Worm (Caenorhabditis elegans) whole organism, young adult: ENCODE results near the gene bud-31.

Experiments
- B0035.1 ChIP-seq: sonication (generic microtip); optimal IDR thresholded peaks from 2 replicates; lab custom pipeline; 2016; ENCODE audit warnings: missing genetic modification characterization, mild to moderate bottlenecking, missing compliant biosample characterization, missing genotype, missing genetic modification reagents
- B0336.3 ChIP-seq: fragments of 200-800 bp; sonication (Bioruptor generic); IDR thresholded peaks from 2 replicates; pipeline ENCODE4 v1.3.6; 2022; ENCODE audit warnings: missing genetic modification characterization, missing compliant biosample characterization
- C06A6.2 ChIP-seq: fragments of 200-800 bp; sonication (Bioruptor generic); conservative IDR thresholded peaks from 2 replicates; pipeline ENCODE4 v1.3.6; 2022; ENCODE audit warnings: missing genetic modification characterization, missing compliant biosample characterization
- F37B4.10 ChIP-seq: fragments of 200-800 bp; sonication (Bioruptor generic); IDR thresholded peaks from 2 replicates; pipeline ENCODE4 v1.3.6; 2022; ENCODE audit warnings: missing genetic modification characterization, missing compliant biosample characterization
- F49E8.2 ChIP-seq: sonication (generic microtip); optimal IDR thresholded peaks from 3 replicates; lab custom pipeline; 2017; ENCODE audit warnings: missing genetic modification characterization, mild to moderate bottlenecking, missing compliant biosample characterization, antibody characterized with exemption, moderate library complexity; ENCODE audit not compliant: insufficient read depth
- F57A8.1 ChIP-seq: fragments of 200-800 bp; sonication (Bioruptor generic); optimal IDR thresholded peaks from 2 replicates; lab custom pipeline; 2018; ENCODE audit warnings: mild to moderate bottlenecking, missing genetic modification characterization, moderate library complexity, missing compliant biosample characterization
- K11D2.4 ChIP-seq: fragments of 200-800 bp; sonication (Bioruptor generic); IDR thresholded peaks from 2 replicates; pipeline ENCODE4 v1.3.6; 2022; ENCODE audit warnings: missing genetic modification reagents, missing genetic modification characterization, missing compliant biosample characterization
- K12H6.12 ChIP-seq: fragments of 200-800 bp; sonication (Bioruptor generic); optimal IDR thresholded peaks from 2 replicates; lab custom pipeline; 2018; ENCODE audit warnings: mild to moderate bottlenecking, missing genetic modification characterization, missing compliant biosample characterization
- Y53G8AR.9 ChIP-seq: fragments of 200-800 bp; sonication (Bioruptor generic); conservative IDR thresholded peaks from 2 replicates; pipeline ENCODE4 v1.3.6; 2022; ENCODE audit warnings: missing genetic modification reagents, missing genetic modification characterization, missing compliant biosample characterization
- attf-5 ChIP-seq: fragments of 200-800 bp; sonication (Bioruptor generic); optimal IDR thresholded peaks from 2 replicates; lab custom pipeline; 2018; ENCODE audit warnings: mild to moderate bottlenecking, missing genetic modification characterization, missing compliant biosample characterization
- attf-6 ChIP-seq: fragments of 200-800 bp; sonication (Bioruptor generic); IDR thresholded peaks from 2 replicates; pipeline ENCODE4 v1.3.6; 2022; ENCODE audit warnings: missing genetic modification reagents, missing genetic modification characterization, missing compliant biosample characterization
- cebp-1 ChIP-seq, 2 experiments: fragments of 200-800 bp in 1 of 2; sonication (Bioruptor generic) in 1 of 2; sonication (generic microtip) in 1 of 2; IDR thresholded peaks in 1 of 2; optimal IDR thresholded peaks in 1 of 2; 2 replicates each; pipeline versions ENCODE4 v1.3.6 to Lab custom; 2017 to 2022; ENCODE audit warnings: missing compliant biosample characterization in 2 of 2, missing genetic modification characterization in 2 of 2, mild to moderate bottlenecking in 1 of 2, missing genetic modification reagents in 1 of 2, moderate library complexity in 1 of 2
- ceh-27 ChIP-seq: fragments of 200-800 bp; sonication (Bioruptor generic); optimal IDR thresholded peaks from 2 replicates; lab custom pipeline; 2018; ENCODE audit warnings: mild to moderate bottlenecking, missing genetic modification characterization, moderate library complexity, missing compliant biosample characterization
- dox-1 ChIP-seq: fragments of 200-800 bp; sonication (Bioruptor generic); IDR thresholded peaks from 2 replicates; pipeline ENCODE4 v1.3.6; 2022; ENCODE audit warnings: missing genetic modification reagents, missing genetic modification characterization, missing compliant biosample characterization
- egl-44 ChIP-seq: fragments of 200-800 bp; sonication (Bioruptor generic); IDR thresholded peaks from 2 replicates; pipeline ENCODE4 v1.3.6; 2022; ENCODE audit warnings: missing genetic modification reagents, missing genetic modification characterization, missing compliant biosample characterization
- egrh-3 ChIP-seq: fragments of 200-800 bp; sonication (Bioruptor generic); IDR thresholded peaks from 2 replicates; pipeline ENCODE4 v1.3.6; 2022; ENCODE audit warnings: missing genetic modification reagents, missing genetic modification characterization, missing compliant biosample characterization
- ekl-4 ChIP-seq: fragments of 200-800 bp; sonication (Bioruptor generic); IDR thresholded peaks from 2 replicates; pipeline ENCODE4 v1.3.6; 2022; ENCODE audit warnings: missing genetic modification reagents, missing genetic modification characterization, missing compliant biosample characterization
- ets-4 ChIP-seq: fragments of 200-800 bp; sonication (Bioruptor generic); optimal IDR thresholded peaks from 2 replicates; lab custom pipeline; 2018; ENCODE audit warnings: mild to moderate bottlenecking, missing genetic modification characterization, missing compliant biosample characterization
- gei-17 ChIP-seq: fragments of 200-800 bp; sonication (Bioruptor generic); optimal IDR thresholded peaks from 2 replicates; lab custom pipeline; 2018; ENCODE audit warnings: mild to moderate bottlenecking, missing genetic modification characterization, missing compliant biosample characterization
- hmg-1.2 ChIP-seq: fragments of 200-800 bp; sonication (Bioruptor generic); IDR thresholded peaks from 2 replicates; pipeline ENCODE4 v1.3.6; 2022; ENCODE audit warnings: missing genetic modification reagents, missing genetic modification characterization, missing compliant biosample characterization
- let-526 ChIP-seq: fragments of 200-800 bp; sonication (Bioruptor generic); IDR thresholded peaks from 2 replicates; pipeline ENCODE4 v1.3.6; 2022; ENCODE audit warnings: missing genetic modification reagents, missing genetic modification characterization, missing compliant biosample characterization
- lin-26 ChIP-seq: fragments of 200-800 bp; sonication (Bioruptor generic); IDR thresholded peaks from 2 replicates; pipeline ENCODE4 v1.3.6; 2022; ENCODE audit warnings: missing genetic modification reagents, missing genetic modification characterization, missing compliant biosample characterization
- lin-40 ChIP-seq: sonication (generic microtip); optimal IDR thresholded peaks from 2 replicates; lab custom pipeline; 2016; ENCODE audit warnings: missing genetic modification characterization, mild to moderate bottlenecking, missing compliant biosample characterization, missing genotype, missing genetic modification reagents
- madf-10 ChIP-seq: sonication (generic microtip); optimal IDR thresholded peaks from 2 replicates; lab custom pipeline; 2016; ENCODE audit warnings: mild to moderate bottlenecking, missing genetic modification characterization, missing compliant biosample characterization
- mcd-1 ChIP-seq: fragments of 200-800 bp; sonication (Bioruptor generic); IDR thresholded peaks from 2 replicates; pipeline ENCODE4 v1.3.6; 2022; ENCODE audit warnings: missing genetic modification reagents, missing genetic modification characterization, missing compliant biosample characterization
- mel-28 ChIP-seq: sonication (generic microtip); optimal IDR thresholded peaks from 2 replicates; lab custom pipeline; 2016; ENCODE audit warnings: borderline replicate concordance, mild to moderate bottlenecking, missing genetic modification characterization, missing compliant biosample characterization
- mxl-1 ChIP-seq: sonication (generic microtip); optimal IDR thresholded peaks from 2 replicates; lab custom pipeline; 2016; ENCODE audit warnings: missing genetic modification characterization, missing compliant biosample characterization
- nfya-1 ChIP-seq: sonication (generic microtip); optimal IDR thresholded peaks from 2 replicates; lab custom pipeline; 2017; ENCODE audit warnings: antibody characterized with exemption, missing compliant biosample characterization, missing genetic modification characterization, borderline replicate concordance; ENCODE audit not compliant: insufficient read depth
- nfya-2 ChIP-seq: fragments of 200-800 bp; sonication (Bioruptor generic); IDR thresholded peaks from 2 replicates; pipeline ENCODE4 v1.3.6; 2022; ENCODE audit warnings: missing genetic modification reagents, missing genetic modification characterization, missing compliant biosample characterization
- nfyb-1 ChIP-seq: fragments of 200-800 bp; sonication (Bioruptor generic); IDR thresholded peaks from 2 replicates; pipeline ENCODE4 v1.3.6; 2022; ENCODE audit warnings: missing genetic modification reagents, missing genetic modification characterization, missing compliant biosample characterization
- nhr-80 ChIP-seq: sonication (generic microtip); optimal IDR thresholded peaks from 2 replicates; lab custom pipeline; 2016; ENCODE audit warnings: missing genetic modification characterization, missing compliant biosample characterization
- pbrm-1 ChIP-seq: fragments of 200-800 bp; sonication (Bioruptor generic); IDR thresholded peaks from 2 replicates; pipeline ENCODE4 v1.3.6; 2022; ENCODE audit warnings: missing genetic modification reagents, missing genetic modification characterization, missing compliant biosample characterization
- sea-2 ChIP-seq: fragments of 200-800 bp; sonication (Bioruptor generic); IDR thresholded peaks from 2 replicates; pipeline ENCODE4 v1.3.6; 2022; ENCODE audit warnings: missing genetic modification characterization, missing compliant biosample characterization
- snpc-4 ChIP-seq, 5 experiments: fragments of 150-350 bp in 1 of 5; sonication (generic microtip) in 4 of 5; optimal IDR thresholded peaks; 2 replicates each; lab custom pipeline; 2014 to 2018; ENCODE audit warnings: missing genetic modification characterization in 5 of 5, missing biosample characterization in 3 of 5, antibody characterized with exemption in 2 of 5, mild to moderate bottlenecking in 2 of 5, missing compliant biosample characterization in 2 of 5, missing genotype in 2 of 5, moderate library complexity in 2 of 5, missing genetic modification reagents in 1 of 5
- somi-1 ChIP-seq: fragments of 200-800 bp; sonication (Bioruptor generic); optimal IDR thresholded peaks from 2 replicates; lab custom pipeline; 2018; ENCODE audit warnings: mild to moderate bottlenecking, missing genetic modification characterization, missing compliant biosample characterization
- zfh-2 ChIP-seq: fragments of 200-800 bp; sonication (Bioruptor generic); conservative IDR thresholded peaks from 2 replicates; pipeline ENCODE4 v1.3.6; 2022; ENCODE audit warnings: missing genetic modification reagents, missing genetic modification characterization, missing compliant biosample characterization

bud-31 gene

ce11 chrIII:9698635-9699396 is 2.5 kb upstream of the bud-31 start:
- TF ChIP-seq zfh-2 (GFP tag; lab: Robert Waterston, UW) (0 out of 2 replicates have a peak, but pooled peaks have one; percentile 27), attf-6 (no peak), madf-10 (tag; lab: Kevin White, UChicago) (no peak), F49E8.2 (tag; lab: Kevin White, UChicago) (no peak), Y53G8AR.9 (GFP tag; lab: Robert Waterston, UW) (no peak), sea-2 (GFP tag; lab: Robert Waterston, UW) (no peak), egrh-3 (GFP tag; lab: Robert Waterston, UW) (no peak), ceh-27 (no peak), B0336.3 (no peak), K12H6.12 (tag; lab: Kevin White, UChicago) (peak; percentile 2), egl-44 (GFP tag; lab: Robert Waterston, UW) (no peak), cebp-1 (GFP tag; IDR thresholded peaks at IDR 0.05; lab: Robert Waterston, UW) (no peak), cebp-1 (tag; optimal IDR thresholded peaks at IDR 0.05; lab: Kevin White, UChicago) (peak; percentile 1), hmg-1.2 (GFP tag; lab: Robert Waterston, UW) (peak; percentile 53; the same call in 1 of the 2 replicates), B0035.1 (tag; lab: Kevin White, UChicago) (no peak), F57A8.1 (GFP tag; lab: Kevin White, UChicago) (no peak), C06A6.2 (GFP tag; lab: Robert Waterston, UW) (no peak), nhr-80 (tag; lab: Kevin White, UChicago) (peak; percentile 32), mxl-1 (tag; lab: Kevin White, UChicago) (no peak), F37B4.10 (GFP tag; lab: Robert Waterston, UW) (no peak)

- no peak for TF ChIP-seq ekl-4
- no peak for TF ChIP-seq let-526 (GFP tag; lab: Robert Waterston, UW)
- TF ChIP-seq mxl-1 (tag; lab: Kevin White, UChicago): no peak
Observed at ce11 chrIII:9697886-9698285, 1.6 kb upstream of the bud-31 start.

ce11 chrIII:9697323-9697722 is 1.0 kb upstream of the bud-31 start:
- TF ChIP-seq ekl-4: 0 out of 2 replicates have a peak, but pooled peaks have one; percentile 16
- peak; percentile 4 for TF ChIP-seq ets-4 (GFP tag; lab: Kevin White, UChicago)
- peak; percentile 56; the same call in 1 of the 2 replicates for TF ChIP-seq hmg-1.2 (GFP tag; lab: Robert Waterston, UW)
- TF ChIP-seq mcd-1 (GFP tag; lab: Robert Waterston, UW): 0 out of 2 replicates have a peak, but pooled peaks have one; percentile 38
- peak; percentile 38 for TF ChIP-seq attf-5 (GFP tag; lab: Kevin White, UChicago)
- peak; percentile 42; the same call in 1 of the 2 replicates for TF ChIP-seq B0336.3
- no peak for TF ChIP-seq nfya-2 (GFP tag; lab: Robert Waterston, UW)
- no peak for TF ChIP-seq cebp-1 (GFP tag; IDR thresholded peaks at IDR 0.05; lab: Robert Waterston, UW)
- peak; percentile 58 for TF ChIP-seq cebp-1 (tag; optimal IDR thresholded peaks at IDR 0.05; lab: Kevin White, UChicago)
- peak; percentile 12 for TF ChIP-seq K12H6.12 (tag; lab: Kevin White, UChicago)
- no peak for TF ChIP-seq somi-1 (GFP tag; lab: Kevin White, UChicago)
- no peak for TF ChIP-seq mel-28 (tag; lab: Kevin White, UChicago)
- TF ChIP-seq nfyb-1 (GFP tag; lab: Robert Waterston, UW): no peak
- peak; percentile 97 for TF ChIP-seq nhr-80 (tag; lab: Kevin White, UChicago)
- no peak for TF ChIP-seq snpc-4 (GFP tag; optimal IDR thresholded peaks at IDR 0.05; lab: Kevin White, UChicago)
- TF ChIP-seq snpc-4 (tag; optimal IDR thresholded peaks at IDR 0.05; lab: Kevin White, UChicago): peak in 2 of 4 experiments; percentile 28 to 56
- TF ChIP-seq ceh-27: peak; percentile 5
- 0 out of 2 replicates have a peak, but pooled peaks have one; percentile 35 for TF ChIP-seq Y53G8AR.9 (GFP tag; lab: Robert Waterston, UW)
- no peak for TF ChIP-seq nfya-1 (tag; lab: Kevin White, UChicago)
- peak; percentile 78 for TF ChIP-seq dox-1 (GFP tag; lab: Robert Waterston, UW)
- TF ChIP-seq C06A6.2 (GFP tag; lab: Robert Waterston, UW): no peak
- TF ChIP-seq pbrm-1: no peak
- TF ChIP-seq lin-26 (GFP tag; lab: Robert Waterston, UW): no peak
- TF ChIP-seq K11D2.4: 0 out of 2 replicates have a peak, but pooled peaks have one; percentile 10
- TF ChIP-seq lin-40 (tag; lab: Kevin White, UChicago): peak; percentile 26
- TF ChIP-seq gei-17 (GFP tag; lab: Kevin White, UChicago): no peak
